ENCODE assay signal across 1 fruit fly cellular context in genomic region chr3L:3770823-3771222, dm6.
TF ChIP-seq lines count a peak whose summit lies in the region.

No protein-coding gene starts in this region.

TF ChIP-seq in whole organism, embryonic, 481 proteins besides CTCF, POLR2A, EP300 and RAD21 (continued from another document):
- TF ChIP-seq CG9817 (tag; optimal IDR thresholded peaks at IDR 0.05; lab: Kevin White, UChicago) (peak; percentile 50), lilli (GFP tag; optimal IDR thresholded peaks at IDR 0.05; lab: Kevin White, UChicago) (peak; percentile 66), CG11085 (GFP tag; IDR thresholded peaks at IDR 0.05; lab: Robert Waterston, UW) (no peak), tin (GFP tag; optimal IDR thresholded peaks at IDR 0.05; lab: Kevin White, UChicago) (peak; percentile 1), Usf (GFP tag; optimal IDR thresholded peaks at IDR 0.05; lab: Kevin White, UChicago) (no peak), CG17802 (tag; optimal IDR thresholded peaks at IDR 0.05; lab: Kevin White, UChicago) (no peak), CG11560 (tag; IDR thresholded peaks at IDR 0.05; lab: Robert Waterston, UW) (no peak), CG4328 (GFP tag; optimal IDR thresholded peaks at IDR 0.05; lab: Kevin White, UChicago) (no peak), ab (GFP tag; optimal IDR thresholded peaks at IDR 0.05; lab: Kevin White, UChicago) (no peak), ind (GFP tag; optimal IDR thresholded peaks at IDR 0.05; lab: Kevin White, UChicago) (peak; percentile 34), CG4282 (GFP tag; optimal IDR thresholded peaks at IDR 0.05; lab: Kevin White, UChicago) (no peak), Six4 (GFP tag; optimal IDR thresholded peaks at IDR 0.05; lab: Kevin White, UChicago) (no peak), Elba2 (GFP tag; optimal IDR thresholded peaks at IDR 0.05; lab: Kevin White, UChicago) (no peak), CG14014 (GFP tag; IDR thresholded peaks at IDR 0.05; lab: Robert Waterston, UW) (peak; percentile 55; the same call in 1 of the 2 replicates), sens-2 (GFP tag; IDR thresholded peaks at IDR 0.05; lab: Robert Waterston, UW) (no peak), danr (GFP tag; IDR thresholded peaks at IDR 0.05; lab: Robert Waterston, UW) (no peak), ken (GFP tag; IDR thresholded peaks at IDR 0.05; lab: Robert Waterston, UW) (no peak), CG10321 (GFP tag; IDR thresholded peaks at IDR 0.05; lab: Robert Waterston, UW) (no peak), C15 (GFP tag; IDR thresholded peaks at IDR 0.05; lab: Robert Waterston, UW) (no peak), Sry-δ (GFP tag; optimal IDR thresholded peaks at IDR 0.05; lab: Kevin White, UChicago) (no peak), Dip2 (GFP tag; IDR thresholded peaks at IDR 0.05; lab: Robert Waterston, UW) (no peak), az2 (GFP tag; optimal IDR thresholded peaks at IDR 0.05; lab: Kevin White, UChicago) (peak; percentile 25), CG6683 (GFP tag; optimal IDR thresholded peaks at IDR 0.05; lab: Kevin White, UChicago) (no peak), h (optimal IDR thresholded peaks at IDR 0.05; lab: Kevin White, UChicago) (no peak), emc (GFP tag; optimal IDR thresholded peaks at IDR 0.05; lab: Kevin White, UChicago) (no peak), toy (GFP tag; IDR thresholded peaks at IDR 0.05; lab: Robert Waterston, UW) (no peak), ash1 (GFP tag; optimal IDR thresholded peaks at IDR 0.05; lab: Kevin White, UChicago) (no peak), Camta (GFP tag; optimal IDR thresholded peaks at IDR 0.05; lab: Kevin White, UChicago) (no peak), CG4617 (GFP tag; optimal IDR thresholded peaks at IDR 0.05; lab: Kevin White, UChicago; ENCODE audit: borderline replicate concordance) (peak; percentile 1), CG11093 (GFP tag; IDR thresholded peaks at IDR 0.05; lab: Robert Waterston, UW) (no peak), Chrac-16 (GFP tag; optimal IDR thresholded peaks at IDR 0.05; lab: Kevin White, UChicago) (no peak), CG11723 (GFP tag; optimal IDR thresholded peaks at IDR 0.05; lab: Kevin White, UChicago) (no peak), wor (GFP tag; IDR thresholded peaks at IDR 0.05; lab: Robert Waterston, UW) (no peak), CG17359 (tag; optimal IDR thresholded peaks at IDR 0.05; lab: Kevin White, UChicago) (peak; percentile 20), knrl (GFP tag; IDR thresholded peaks at IDR 0.05; lab: Robert Waterston, UW; ENCODE audit: partially characterized antibody) (no peak), lmd (GFP tag; IDR thresholded peaks at IDR 0.05; lab: Robert Waterston, UW) (peak; percentile 71; the same call in 1 of the 2 replicates), CG16779 (GFP tag; IDR thresholded peaks at IDR 0.05; lab: Robert Waterston, UW) (0 out of 2 replicates have a peak, but pooled peaks have one; percentile 44), HLH4C (GFP tag; IDR thresholded peaks at IDR 0.05; lab: Robert Waterston, UW; ENCODE audit: partially characterized antibody) (no peak), ttk (GFP tag; IDR thresholded peaks at IDR 0.05; lab: Robert Waterston, UW) (0 out of 2 replicates have a peak, but pooled peaks have one; percentile 16), CG13123 (GFP tag; optimal IDR thresholded peaks at IDR 0.05; lab: Kevin White, UChicago) (no peak), CG30431 (GFP tag; optimal IDR thresholded peaks at IDR 0.05; lab: Kevin White, UChicago) (no peak), CG32767 (GFP tag; IDR thresholded peaks at IDR 0.05; lab: Robert Waterston, UW) (no peak), CG3838 (GFP tag; optimal IDR thresholded peaks at IDR 0.05; lab: Kevin White, UChicago) (no peak), org-1 (GFP tag; optimal IDR thresholded peaks at IDR 0.05; lab: Kevin White, UChicago) (peak; percentile 6), CG16815 (GFP tag; optimal IDR thresholded peaks at IDR 0.05; lab: Kevin White, UChicago) (no peak), HmgZ (tag; optimal IDR thresholded peaks at IDR 0.05; lab: Kevin White, UChicago) (peak; percentile 44), Eip74EF (GFP tag; optimal IDR thresholded peaks at IDR 0.05; lab: Kevin White, UChicago) (no peak), gcm (GFP tag; optimal IDR thresholded peaks at IDR 0.05; lab: Kevin White, UChicago) (no peak), CG34422 (GFP tag; IDR thresholded peaks at IDR 0.05; lab: Robert Waterston, UW) (no peak), lbe (GFP tag; optimal IDR thresholded peaks at IDR 0.05; lab: Kevin White, UChicago) (no peak), usp (GFP tag; optimal IDR thresholded peaks at IDR 0.05; lab: Kevin White, UChicago) (no peak), crp (GFP tag; optimal IDR thresholded peaks at IDR 0.05; lab: Kevin White, UChicago) (no peak), Abd-B (GFP tag; optimal IDR thresholded peaks at IDR 0.05; lab: Kevin White, UChicago) (peak; percentile 14), bigmax (GFP tag; optimal IDR thresholded peaks at IDR 0.05; lab: Kevin White, UChicago) (no peak), Oli (tag; optimal IDR thresholded peaks at IDR 0.05; lab: Kevin White, UChicago) (peak; percentile 46), Kr (GFP tag; optimal IDR thresholded peaks at IDR 0.05; lab: Kevin White, UChicago) (no peak), peb (GFP tag; IDR thresholded peaks at IDR 0.05; lab: Robert Waterston, UW) (no peak), Fer3 (tag; optimal IDR thresholded peaks at IDR 0.05; lab: Kevin White, UChicago) (peak; percentile 46), ftz-f1 (GFP tag; optimal IDR thresholded peaks at IDR 0.05; lab: Kevin White, UChicago) (no peak), dpn (GFP tag; optimal IDR thresholded peaks at IDR 0.05; lab: Kevin White, UChicago) (peak in 1 of 2 experiments; percentile 33), Hey (tag; optimal IDR thresholded peaks at IDR 0.05; lab: Kevin White, UChicago) (no peak), CG43689 (GFP tag; IDR thresholded peaks at IDR 0.05; lab: Robert Waterston, UW) (no peak), ems (GFP tag; optimal IDR thresholded peaks at IDR 0.05; lab: Kevin White, UChicago) (peak; percentile 2), ac (GFP tag; optimal IDR thresholded peaks at IDR 0.05; lab: Kevin White, UChicago) (no peak), gro (GFP tag; optimal IDR thresholded peaks at IDR 0.05; lab: Kevin White, UChicago) (peak; percentile 42), B-H1 (GFP tag; IDR thresholded peaks at IDR 0.05; lab: Robert Waterston, UW) (no peak), Antp (GFP tag; optimal IDR thresholded peaks at IDR 0.05; lab: Kevin White, UChicago) (no peak), CG7987 (GFP tag; optimal IDR thresholded peaks at IDR 0.05; lab: Kevin White, UChicago) (no peak), CG9215 (GFP tag; IDR thresholded peaks at IDR 0.05; lab: Robert Waterston, UW) (peak; percentile 47; the same call in 1 of the 2 replicates), sqz (GFP tag; optimal IDR thresholded peaks at IDR 0.05; lab: Kevin White, UChicago) (no peak), Atf6 (GFP tag; IDR thresholded peaks at IDR 0.05; lab: Robert Waterston, UW) (peak; percentile 53; the same call in 1 of the 2 replicates), CG3065 (GFP tag; optimal IDR thresholded peaks at IDR 0.05; lab: Kevin White, UChicago) (no peak), Adf1 (GFP tag; IDR thresholded peaks at IDR 0.05; lab: Robert Waterston, UW) (no peak), CG2712 (tag; optimal IDR thresholded peaks at IDR 0.05; lab: Kevin White, UChicago) (peak; percentile 5), MBD-R2 (GFP tag; IDR thresholded peaks at IDR 0.05; lab: Robert Waterston, UW) (peak; percentile 17; the same call in 1 of the 2 replicates), Deaf1 (tag; optimal IDR thresholded peaks at IDR 0.05; lab: Kevin White, UChicago) (no peak), Tbp (GFP tag; optimal IDR thresholded peaks at IDR 0.05; lab: Kevin White, UChicago) (no peak), eyg (GFP tag; optimal IDR thresholded peaks at IDR 0.05; lab: Kevin White, UChicago) (no peak), sisA (GFP tag; IDR thresholded peaks at IDR 0.05; lab: Robert Waterston, UW) (peak; percentile 35; the same call in 1 of the 2 replicates), CG7928 (GFP tag; optimal IDR thresholded peaks at IDR 0.05; lab: Kevin White, UChicago) (peak; percentile 1), NK7.1 (GFP tag; optimal IDR thresholded peaks at IDR 0.05; lab: Kevin White, UChicago) (no peak), Oaz (GFP tag; IDR thresholded peaks at IDR 0.05; lab: Robert Waterston, UW) (no peak), CG4820 (GFP tag; optimal IDR thresholded peaks at IDR 0.05; lab: Kevin White, UChicago) (no peak), H2.0 (GFP tag; IDR thresholded peaks at IDR 0.05; lab: Robert Waterston, UW) (no peak), CG32772 (GFP tag; IDR thresholded peaks at IDR 0.05; lab: Robert Waterston, UW) (no peak), kay (GFP tag; optimal IDR thresholded peaks at IDR 0.05; lab: Kevin White, UChicago) (no peak), CG17612 (GFP tag; IDR thresholded peaks at IDR 0.05; lab: Robert Waterston, UW) (no peak), CoRest (tag; optimal IDR thresholded peaks at IDR 0.05; lab: Kevin White, UChicago) (peak; percentile 75)
